Worm (Caenorhabditis elegans) whole organism, L1 larva: ENCODE results near the gene R02D5.4.

Source experiments
- C04F5.9 ChIP-seq: sonication (generic microtip); optimal IDR thresholded peaks from 2 replicates; lab custom pipeline; 2016; ENCODE audit warnings: missing genetic modification characterization, missing compliant biosample characterization
- C16A3.4 ChIP-seq: fragments of 150-350 bp; optimal IDR thresholded peaks from 2 replicates; lab custom pipeline; 2014; ENCODE audit warnings: missing biosample characterization, missing genetic modification characterization
- Y116A8C.19 ChIP-seq: sonication (generic microtip); optimal IDR thresholded peaks from 2 replicates; lab custom pipeline; 2016; ENCODE audit warnings: missing compliant biosample characterization, missing genetic modification characterization, borderline replicate concordance
- aha-1 ChIP-seq: fragments of 150-350 bp; optimal IDR thresholded peaks from 2 replicates; lab custom pipeline; 2014; ENCODE audit warnings: missing biosample characterization, missing genetic modification characterization
- alr-1 ChIP-seq: fragments of 200-800 bp; sonication (Bioruptor generic); optimal IDR thresholded peaks from 2 replicates; lab custom pipeline; 2018; ENCODE audit warnings: borderline replicate concordance, mild to moderate bottlenecking, missing genetic modification characterization, missing compliant biosample characterization
- blmp-1 ChIP-seq: fragments of 150-350 bp; optimal IDR thresholded peaks from 2 replicates; lab custom pipeline; 2014; ENCODE audit warnings: missing biosample characterization, missing genetic modification characterization
- ceh-90 ChIP-seq: sonication (generic microtip); optimal IDR thresholded peaks from 2 replicates; lab custom pipeline; 2016; ENCODE audit warnings: missing genetic modification characterization, missing compliant biosample characterization
- ces-1 ChIP-seq: fragments of 150-350 bp; optimal IDR thresholded peaks from 2 replicates; lab custom pipeline; 2014; ENCODE audit warnings: missing biosample characterization, missing genetic modification reagents, missing genetic modification characterization
- dsc-1 ChIP-seq: sonication (generic microtip); optimal IDR thresholded peaks from 2 replicates; lab custom pipeline; 2016; ENCODE audit warnings: mild to moderate bottlenecking, missing genetic modification characterization, missing compliant biosample characterization
- efl-3 ChIP-seq: fragments of 200-800 bp; sonication (Bioruptor generic); optimal IDR thresholded peaks from 2 replicates; lab custom pipeline; 2018; ENCODE audit warnings: mild to moderate bottlenecking, missing genetic modification characterization, missing compliant biosample characterization
- egl-13 ChIP-seq: sonication (generic microtip); optimal IDR thresholded peaks from 2 replicates; lab custom pipeline; 2016; ENCODE audit warnings: missing genotype, missing genetic modification reagents, missing genetic modification characterization, missing compliant biosample characterization
- egl-27 ChIP-seq, 2 experiments: fragments of 150-350 bp in 1 of 2; sonication (generic microtip); optimal IDR thresholded peaks; 3 replicates each; lab custom pipeline; 2017 to 2018; ENCODE audit warnings: missing biosample characterization in 2 of 2, missing genetic modification characterization in 2 of 2, missing genetic modification reagents in 2 of 2
- elt-2 ChIP-seq: sonication (generic microtip); optimal IDR thresholded peaks from 2 replicates; lab custom pipeline; 2016; ENCODE audit warnings: missing genetic modification characterization, mild to moderate bottlenecking, inconsistent platforms, missing compliant biosample characterization, missing genetic modification reagents
- ets-5 ChIP-seq: fragments of 200-800 bp; sonication (Bioruptor generic); IDR thresholded peaks from 2 replicates; pipeline ENCODE4 v1.3.6; 2022; ENCODE audit warnings: missing genetic modification characterization, missing compliant biosample characterization
- fkh-8 ChIP-seq: sonication (generic microtip); optimal IDR thresholded peaks from 2 replicates; lab custom pipeline; 2016; ENCODE audit warnings: mild to moderate bottlenecking, missing genetic modification characterization, missing compliant biosample characterization
- fos-1 ChIP-seq: fragments of 150-350 bp; optimal IDR thresholded peaks from 2 replicates; lab custom pipeline; 2014; ENCODE audit warnings: missing biosample characterization, missing genetic modification characterization
- hlh-4 ChIP-seq: sonication (generic microtip); optimal IDR thresholded peaks from 2 replicates; lab custom pipeline; 2016; ENCODE audit warnings: mild to moderate bottlenecking, missing genetic modification characterization, missing compliant biosample characterization
- hpl-2 ChIP-seq: fragments of 150-350 bp; optimal IDR thresholded peaks from 2 replicates; lab custom pipeline; 2014; ENCODE audit warnings: missing biosample characterization, missing genetic modification reagents, missing genetic modification characterization
- irx-1 ChIP-seq: sonication (generic microtip); optimal IDR thresholded peaks from 2 replicates; lab custom pipeline; 2016; ENCODE audit warnings: missing genetic modification characterization, missing compliant biosample characterization
- lin-14 ChIP-seq: fragments of 200-800 bp; sonication (Bioruptor generic); optimal IDR thresholded peaks from 2 replicates; lab custom pipeline; 2018; ENCODE audit warnings: mild to moderate bottlenecking, missing genetic modification characterization, moderate library complexity, missing compliant biosample characterization
- lsy-2 ChIP-seq, 2 experiments: fragments of 150-350 bp; optimal IDR thresholded peaks; 2 replicates each; lab custom pipeline; 2014; ENCODE audit warnings: missing biosample characterization in 2 of 2, missing genetic modification characterization in 2 of 2
- nhr-12 ChIP-seq: sonication (generic microtip); optimal IDR thresholded peaks from 2 replicates; lab custom pipeline; 2017; ENCODE audit warnings: missing biosample characterization, missing genetic modification characterization
- nhr-19 ChIP-seq: fragments of 200-800 bp; sonication (Bioruptor generic); conservative IDR thresholded peaks from 2 replicates; pipeline ENCODE4 v1.3.6; 2022; ENCODE audit warnings: missing genetic modification characterization, missing compliant biosample characterization
- nhr-20 ChIP-seq: sonication (generic microtip); optimal IDR thresholded peaks from 2 replicates; lab custom pipeline; 2016; ENCODE audit warnings: mild to moderate bottlenecking, missing genetic modification characterization, missing compliant biosample characterization
- nhr-85 ChIP-seq: sonication (generic microtip); peaks from one replicate; lab custom pipeline; 2016; ENCODE audit warnings: missing genetic modification characterization, inconsistent platforms, missing compliant biosample characterization
- nhr-90 ChIP-seq: sonication (generic microtip); optimal IDR thresholded peaks from 2 replicates; lab custom pipeline; 2016; ENCODE audit warnings: mild to moderate bottlenecking, missing genetic modification characterization, missing compliant biosample characterization; ENCODE audit not compliant: poor library complexity
- pag-3 ChIP-seq: sonication (generic microtip); optimal IDR thresholded peaks from 2 replicates; lab custom pipeline; 2017; ENCODE audit warnings: missing genetic modification characterization, mild to moderate bottlenecking, missing compliant biosample characterization, antibody characterized with exemption, borderline replicate concordance; ENCODE audit not compliant: insufficient read depth
- pax-3 ChIP-seq: fragments of 200-800 bp; sonication (Bioruptor generic); optimal IDR thresholded peaks from 2 replicates; lab custom pipeline; 2018; ENCODE audit warnings: mild to moderate bottlenecking, missing genetic modification characterization, moderate library complexity, missing compliant biosample characterization
- rnt-1 ChIP-seq: sonication (generic microtip); optimal IDR thresholded peaks from 2 replicates; lab custom pipeline; 2016; ENCODE audit warnings: mild to moderate bottlenecking, missing genetic modification characterization, moderate library complexity, missing compliant biosample characterization
- skn-1 ChIP-seq: fragments of 150-350 bp; optimal IDR thresholded peaks from 2 replicates; lab custom pipeline; 2014; ENCODE audit warnings: missing biosample characterization, missing genetic modification characterization
- snpc-4 ChIP-seq: fragments of 150-350 bp; optimal IDR thresholded peaks from 2 replicates; lab custom pipeline; 2014; ENCODE audit warnings: missing biosample characterization, missing genetic modification characterization
- snu-23 ChIP-seq: sonication (generic microtip); optimal IDR thresholded peaks from 2 replicates; lab custom pipeline; 2016; ENCODE audit warnings: missing genetic modification characterization, missing compliant biosample characterization
- sox-4 ChIP-seq: sonication (generic microtip); optimal IDR thresholded peaks from 2 replicates; lab custom pipeline; 2016; ENCODE audit warnings: missing genetic modification characterization, missing compliant biosample characterization
- sup-37 ChIP-seq: fragments of 200-800 bp; sonication (Bioruptor generic); optimal IDR thresholded peaks from 2 replicates; lab custom pipeline; 2018; ENCODE audit warnings: mild to moderate bottlenecking, missing genetic modification characterization, missing compliant biosample characterization
- unc-86 ChIP-seq: sonication (generic microtip); optimal IDR thresholded peaks from 2 replicates; lab custom pipeline; 2016; ENCODE audit warnings: missing genetic modification characterization, missing compliant biosample characterization
- unc-98 ChIP-seq: fragments of 200-800 bp; sonication (Bioruptor generic); IDR thresholded peaks from 2 replicates; pipeline ENCODE4 v1.3.6; 2022; ENCODE audit warnings: missing genetic modification characterization, missing compliant biosample characterization
- xbp-1 ChIP-seq: sonication (generic microtip); optimal IDR thresholded peaks from 2 replicates; lab custom pipeline; 2016; ENCODE audit warnings: missing genetic modification characterization, missing compliant biosample characterization

R02D5.4 gene

ce11 chrV:14496446-14496845 is 12.0 kb upstream of the R02D5.4 start:
- TF ChIP-seq nhr-85 (tag; lab: Kevin White, UChicago) = peak; percentile 34
- TF ChIP-seq ets-5 = no peak
- no peak for TF ChIP-seq C16A3.4 (tag; lab: Kevin White, UChicago)
- no peak for TF ChIP-seq C04F5.9 (tag; lab: Kevin White, UChicago)

ce11 chrV:14495493-14495892 is 11.0 kb upstream of the R02D5.4 start:
- TF ChIP-seq lin-14 (GFP tag; lab: Kevin White, UChicago) = peak; percentile 51
- no peak for TF ChIP-seq lsy-2 (tag; optimal IDR thresholded peaks at IDR 0.05; lab: Kevin White, UChicago)
- TF ChIP-seq nhr-19 = no peak
- TF ChIP-seq blmp-1 = peak; percentile 94
- no peak for TF ChIP-seq fos-1 (tag; lab: Kevin White, UChicago)
- no peak for TF ChIP-seq elt-2 (tag; lab: Kevin White, UChicago)
- TF ChIP-seq efl-3 = no peak
- no peak for TF ChIP-seq nhr-20 (tag; lab: Kevin White, UChicago)

- TF ChIP-seq hpl-2 (GFP tag; lab: Kevin White, UChicago) = no peak
- TF ChIP-seq snpc-4 (tag; lab: Kevin White, UChicago) = no peak
- TF ChIP-seq egl-13 (tag; lab: Kevin White, UChicago) = no peak
- TF ChIP-seq ces-1 = no peak
- no peak for TF ChIP-seq egl-27 (tag; optimal IDR thresholded peaks at IDR 0.05; lab: Kevin White, UChicago)
- no peak for TF ChIP-seq fkh-8 (tag; lab: Kevin White, UChicago)
- no peak for TF ChIP-seq hlh-4 (tag; lab: Kevin White, UChicago)
- no peak for TF ChIP-seq unc-86 (tag; lab: Kevin White, UChicago)
- no peak for TF ChIP-seq rnt-1 (tag; lab: Kevin White, UChicago)
- no peak for TF ChIP-seq irx-1 (tag; lab: Kevin White, UChicago)
- no peak for TF ChIP-seq nhr-12 (tag; lab: Kevin White, UChicago)
- no peak for TF ChIP-seq dsc-1
These were observed 9.2 kb upstream of the R02D5.4 start for ce11 chrV:14493665-14494064.

ce11 chrV:14491097-14491496 is 6.6 kb upstream of the R02D5.4 start:
- no peak for TF ChIP-seq skn-1 (tag; lab: Kevin White, UChicago)
- peak; percentile 25 for TF ChIP-seq lin-14 (GFP tag; lab: Kevin White, UChicago)

ce11 chrV:14482728-14483210 is 1.7 kb downstream of the R02D5.4 start, which contains the start of gene R02D5.3:
TSS of gene R02D5.3 (plus strand) at chrV:14483160.
- TF ChIP-seq snpc-4 (tag; lab: Kevin White, UChicago) (no peak), elt-2 (tag; lab: Kevin White, UChicago) (peak; percentile 34)

ce11 chrV:14481987-14482386 is 2.5 kb downstream of the R02D5.4 start, which contains the start of gene R02D5.10:
TSS of gene R02D5.10 (plus strand) at chrV:14482287.
- TF ChIP-seq C16A3.4 (tag; lab: Kevin White, UChicago) (no peak), unc-98 (GFP tag; lab: Robert Waterston, UW) (no peak), ets-5 (no peak), pax-3 (tag; lab: Kevin White, UChicago) (no peak), hlh-4 (tag; lab: Kevin White, UChicago) (no peak), pag-3 (tag; lab: Kevin White, UChicago) (no peak), xbp-1 (tag; lab: Kevin White, UChicago) (no peak), alr-1 (tag; lab: Kevin White, UChicago) (no peak), ceh-90 (tag; lab: Kevin White, UChicago) (no peak), sup-37 (no peak), snu-23 (GFP tag; lab: Kevin White, UChicago) (no peak), aha-1 (tag; lab: Kevin White, UChicago) (no peak), Y116A8C.19 (tag; lab: Kevin White, UChicago) (no peak), nhr-90 (no peak), sox-4 (tag; lab: Kevin White, UChicago) (no peak)
- TF ChIP-seq, all 84 proteins: peak for 0
